Worm (Caenorhabditis elegans): ENCODE data around the gene dhhc-9.

Gene dhhc-9

DNA sequence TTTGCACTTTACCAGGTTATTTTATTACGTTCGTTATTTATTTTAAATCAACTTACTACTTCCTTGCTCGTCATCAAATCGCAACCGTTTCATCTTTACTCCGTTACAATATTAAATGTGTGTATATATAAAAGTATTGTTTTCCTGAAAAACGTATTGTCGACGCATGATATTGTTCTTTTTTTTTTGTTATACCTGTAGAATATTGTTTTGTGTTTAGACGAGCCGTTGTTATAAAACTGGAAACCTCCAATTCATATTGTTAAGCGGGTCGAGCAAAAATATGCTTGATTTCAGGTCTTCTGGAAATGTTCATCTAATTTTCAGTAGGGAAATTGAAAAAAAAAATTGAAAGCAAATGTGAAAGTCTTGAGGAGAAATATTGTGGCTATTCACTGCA lies 37.0 kb upstream of the dhhc-9 start, which contains the start of gene gid-2:
TSS of gene gid-2 (minus strand) at position 101 of the 400 bp plus-strand sequence.
- TF ChIP-seq lir-1 (GFP tag; conservative IDR thresholded peaks at IDR 0.05) (no peak), Y56A3A.18 (GFP tag; IDR thresholded peaks at IDR 0.05) (no peak), T26A5.8 (tag; optimal IDR thresholded peaks at IDR 0.05) (no peak), ceh-27 (GFP tag; optimal IDR thresholded peaks at IDR 0.05) (no peak), snpc-4 (GFP tag; optimal IDR thresholded peaks at IDR 0.05) (no peak), snpc-4 (tag; optimal IDR thresholded peaks at IDR 0.05) (no peak), Y53F4B.3 (GFP tag; IDR thresholded peaks at IDR 0.05) (no peak), egl-18 (GFP tag; IDR thresholded peaks at IDR 0.05) (no peak), K11D2.4 (GFP tag; IDR thresholded peaks at IDR 0.05) (no peak), zim-3 (tag; optimal IDR thresholded peaks at IDR 0.05) (no peak), hrde-1 (tag; optimal IDR thresholded peaks at IDR 0.05; ENCODE audit: borderline replicate concordance) (no peak), nhr-90 (tag; optimal IDR thresholded peaks at IDR 0.05) (no peak), ceh-58 (GFP tag; IDR thresholded peaks at IDR 0.05) (no peak), B0035.1 (tag; optimal IDR thresholded peaks at IDR 0.05) (no peak), ztf-25 (GFP tag; IDR thresholded peaks at IDR 0.05) (no peak), ceh-79 (tag; optimal IDR thresholded peaks at IDR 0.05) (no peak), unc-130 (GFP tag; optimal IDR thresholded peaks at IDR 0.05) (no peak), Y67H2A.10 (GFP tag; conservative IDR thresholded peaks at IDR 0.05) (no peak), aptf-2 (GFP tag; conservative IDR thresholded peaks at IDR 0.05) (no peak), ceh-100 (GFP tag; IDR thresholded peaks at IDR 0.05) (no peak)

DNA sequence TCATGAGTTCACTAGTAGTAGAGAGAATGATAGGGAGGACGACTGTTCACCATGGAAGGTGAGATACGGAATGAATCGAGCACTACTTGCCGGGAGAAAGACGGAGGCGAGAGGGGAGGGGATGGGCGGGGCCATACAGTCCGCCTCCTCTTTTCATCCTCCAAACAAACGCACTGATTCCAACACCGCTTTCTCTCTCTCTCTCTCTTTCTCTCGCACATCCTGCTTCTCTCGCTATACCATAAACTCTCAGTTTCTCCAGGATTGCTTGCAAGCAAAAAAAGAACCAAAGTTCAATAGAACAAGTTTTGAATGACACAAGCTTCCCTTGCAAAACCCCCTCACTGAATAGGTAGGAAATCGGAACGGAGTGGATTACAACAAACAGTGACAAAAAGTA lies 33.5 kb upstream of the dhhc-9 start:
- TF ChIP-seq lsl-1 (GFP tag; optimal IDR thresholded peaks at IDR 0.05) (no peak), nhr-80 (tag; optimal IDR thresholded peaks at IDR 0.05) (peak; percentile 63)

DNA sequence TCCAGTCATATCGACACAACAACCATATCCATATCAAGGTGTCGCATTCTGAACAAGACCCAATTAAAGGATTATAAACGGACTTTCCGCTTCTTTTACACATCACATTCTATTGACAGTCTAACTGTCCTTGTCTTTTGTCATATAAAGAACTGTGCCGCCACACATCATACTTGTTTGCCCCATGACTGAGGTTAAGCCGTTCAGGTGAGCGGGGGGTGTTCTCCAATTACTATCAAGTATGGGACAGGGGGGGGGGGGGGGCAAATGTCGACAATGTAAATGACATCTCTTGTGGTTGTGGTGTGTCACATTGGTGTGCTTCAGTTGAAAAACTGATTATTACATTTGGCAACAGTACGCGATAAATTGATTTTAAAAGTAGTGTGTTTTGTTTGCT lies 32.0 kb upstream of the dhhc-9 start:
- TF ChIP-seq cebp-1 (GFP tag; IDR thresholded peaks at IDR 0.05) (no peak), cebp-1 (tag; optimal IDR thresholded peaks at IDR 0.05) (peak; percentile 22), somi-1 (GFP tag; optimal IDR thresholded peaks at IDR 0.05) (no peak)

DNA sequence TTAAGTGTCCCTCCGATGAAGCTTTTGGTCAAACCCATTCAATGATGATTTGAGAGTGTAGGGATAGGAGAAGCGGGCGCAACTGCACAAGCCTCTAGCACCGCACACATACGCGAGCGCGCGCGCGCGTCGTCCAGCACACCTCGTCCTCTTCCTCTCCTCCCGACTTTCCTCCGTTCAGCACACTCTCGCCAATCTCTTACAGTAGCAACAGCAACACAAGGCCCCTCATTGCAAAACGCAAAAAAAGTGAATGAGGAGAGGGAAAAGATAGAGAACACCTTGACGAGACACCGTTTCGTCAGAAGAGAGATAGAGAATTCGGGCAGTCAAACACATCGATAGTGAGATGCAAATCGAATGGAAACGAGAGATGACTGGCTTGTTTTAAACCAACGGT lies 30.6 kb upstream of the dhhc-9 start:
- 0 out of 2 replicates have a peak, but pooled peaks have one; percentile 26 for TF ChIP-seq Y53G8AR.9 (GFP tag; conservative IDR thresholded peaks at IDR 0.05)
- TF ChIP-seq B0261.1 (tag; optimal IDR thresholded peaks at IDR 0.05): no peak
- 0 out of 2 replicates have a peak, but pooled peaks have one; percentile 26 for TF ChIP-seq ekl-4 (GFP tag; IDR thresholded peaks at IDR 0.05)
- peak; percentile 55; the same call in 1 of the 2 replicates for TF ChIP-seq dox-1 (GFP tag; IDR thresholded peaks at IDR 0.05)
- peak; percentile 54 for TF ChIP-seq K12H6.12 (tag; optimal IDR thresholded peaks at IDR 0.05)
- peak; percentile 6 for TF ChIP-seq ZK185.1 (tag; optimal IDR thresholded peaks at IDR 0.05; ENCODE audit: poor library complexity, severe bottlenecking)
- peak; percentile 98 for TF ChIP-seq zfh-2 (GFP tag; conservative IDR thresholded peaks at IDR 0.05)
- peak; percentile 10 for TF ChIP-seq madf-10 (tag; optimal IDR thresholded peaks at IDR 0.05)
- peak; percentile 58 for TF ChIP-seq hmg-1.2 (GFP tag; IDR thresholded peaks at IDR 0.05)
- TF ChIP-seq C17E4.6 (GFP tag; IDR thresholded peaks at IDR 0.05): no peak
- 0 out of 2 replicates have a peak, but pooled peaks have one; percentile 29 for TF ChIP-seq cebp-1 (GFP tag; IDR thresholded peaks at IDR 0.05)
- no peak for TF ChIP-seq cebp-1 (tag; optimal IDR thresholded peaks at IDR 0.05)
- peak; percentile 47 for TF ChIP-seq attf-5 (GFP tag; optimal IDR thresholded peaks at IDR 0.05)
- peak; percentile 13 for TF ChIP-seq nhr-90 (tag; optimal IDR thresholded peaks at IDR 0.05)
- TF ChIP-seq chd-7 (tag; optimal IDR thresholded peaks at IDR 0.05): peak; percentile 3
- TF ChIP-seq nhr-80 (tag; optimal IDR thresholded peaks at IDR 0.05): peak; percentile 91
- peak; percentile 20 for TF ChIP-seq ztf-26 (tag; optimal IDR thresholded peaks at IDR 0.05)
- TF ChIP-seq ceh-27 (GFP tag; optimal IDR thresholded peaks at IDR 0.05): peak; percentile 57
- no peak for TF ChIP-seq sdz-38 (tag; optimal IDR thresholded peaks at IDR 0.05)
- 0 out of 2 replicates have a peak, but pooled peaks have one; percentile 14 for TF ChIP-seq lin-26 (GFP tag; IDR thresholded peaks at IDR 0.05)
- TF ChIP-seq lin-40 (tag; optimal IDR thresholded peaks at IDR 0.05): peak; percentile 44
- peak; percentile 29 for TF ChIP-seq ztf-18 (tag; optimal IDR thresholded peaks at IDR 0.05)
- TF ChIP-seq F23B12.7 (tag; optimal IDR thresholded peaks at IDR 0.05; ENCODE audit: insufficient read depth): peak; percentile 3
- no peak for TF ChIP-seq hsf-1 (GFP tag; IDR thresholded peaks at IDR 0.05)
- TF ChIP-seq egrh-3 (GFP tag; IDR thresholded peaks at IDR 0.05): peak; percentile 93

Data from whole organism, young adult.